Worm (Caenorhabditis elegans) whole organism, L1 larva: Measurements from ENCODE around the gene paic-1.

ENCODE experiments used
- aly-2 ChIP-seq: fragments of 150-350 bp; optimal IDR thresholded peaks from 2 replicates; lab custom pipeline; 2014; ENCODE audit warnings: missing biosample characterization, missing genetic modification characterization
- nhr-28 ChIP-seq: fragments of 150-350 bp; optimal IDR thresholded peaks from 2 replicates; lab custom pipeline; 2014; ENCODE audit warnings: missing biosample characterization, missing genetic modification characterization
- nhr-84 ChIP-seq: sonication (generic microtip); optimal IDR thresholded peaks from 2 replicates; lab custom pipeline; 2017; ENCODE audit warnings: missing biosample characterization, missing genetic modification characterization
- vab-15 ChIP-seq: sonication (generic microtip); optimal IDR thresholded peaks from 2 replicates; lab custom pipeline; 2017; ENCODE audit warnings: missing genotype, mild to moderate bottlenecking, missing genetic modification characterization, missing compliant biosample characterization

DNA sequence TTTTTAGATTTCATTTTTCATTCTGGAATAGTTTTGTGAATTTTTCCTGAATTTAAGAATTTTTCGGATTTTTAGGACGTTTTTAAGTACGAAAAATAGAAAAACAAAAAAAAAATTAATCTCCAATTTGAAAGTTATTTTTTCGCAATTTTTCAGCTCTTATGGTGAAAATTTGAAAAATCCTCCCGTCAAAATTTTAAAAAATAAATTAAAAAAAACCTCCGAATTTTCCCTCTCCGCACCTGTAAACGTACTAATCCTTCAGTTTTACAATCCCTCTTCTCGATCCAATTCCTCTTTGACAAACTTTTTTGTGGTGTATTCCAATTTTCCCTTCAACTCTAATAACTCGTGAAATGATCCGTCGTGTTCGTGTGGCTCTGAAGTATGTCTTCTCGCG is 5.9 kb upstream of the paic-1 start, which contains the start of gene B0286.1:
- no peak for TF ChIP-seq nhr-28 (tag; lab: Kevin White, UChicago)
- TF ChIP-seq aly-2 (tag; lab: Kevin White, UChicago) = no peak
- no peak for TF ChIP-seq nhr-84 (tag; lab: Kevin White, UChicago)
- no peak for TF ChIP-seq vab-15 (tag; lab: Kevin White, UChicago)
